Fruit fly (Drosophila melanogaster): ENCODE data around the gene kug.

Gene kug

DNA sequence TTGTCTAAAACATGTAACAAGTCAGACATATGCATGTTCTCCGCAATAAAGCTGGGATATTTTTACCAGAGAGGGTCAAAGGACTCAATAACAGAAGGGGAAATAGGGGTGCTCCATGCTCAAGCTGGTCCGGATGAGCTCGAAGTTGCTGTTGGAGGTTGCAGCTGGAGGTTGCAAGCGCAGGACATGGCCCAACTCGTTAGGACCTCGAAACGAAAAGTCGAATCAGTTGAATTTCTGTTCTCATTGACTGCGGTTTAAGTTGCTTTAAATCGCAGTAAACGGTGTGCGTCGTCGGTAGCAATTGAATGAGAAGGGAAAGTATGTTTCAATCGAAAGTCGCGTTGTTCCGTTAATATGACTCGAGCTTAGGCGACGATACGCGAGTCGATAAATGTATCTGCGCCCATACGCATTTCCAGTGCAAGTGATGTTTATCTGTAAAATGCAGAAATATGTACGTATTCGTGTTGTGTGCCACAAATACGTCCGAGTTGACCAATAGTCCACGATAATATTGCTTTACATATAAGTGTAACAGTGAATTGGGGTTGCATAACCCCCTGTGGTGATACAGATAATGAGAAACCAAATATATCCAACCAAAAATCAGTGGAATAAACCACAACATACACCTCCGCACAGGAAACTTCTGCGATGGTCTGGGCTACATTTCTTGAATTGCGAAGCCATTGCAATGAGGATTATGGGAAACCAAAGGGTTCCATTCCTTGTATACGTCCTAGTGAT is at the start of gene kug:
Gene kug (plus strand): TSS at position 269 of the 750 bp plus-strand sequence.
- no peak for TF ChIP-seq CG17801 (GFP tag; optimal IDR thresholded peaks at IDR 0.05; ENCODE audit: partially characterized antibody)

dm6 chr3L:19955699-19956098 is 49.4 kb upstream of the kug start, which contains the start of gene CG42263:
Gene CG42263 (minus strand): TSS chr3L:19955799.
- TF ChIP-seq CG17801 (GFP tag; optimal IDR thresholded peaks at IDR 0.05; ENCODE audit: partially characterized antibody): no peak

dm6 chr3L:19961805-19962204 is 43.3 kb upstream of the kug start:
- no peak for TF ChIP-seq CG17801 (GFP tag; optimal IDR thresholded peaks at IDR 0.05; ENCODE audit: partially characterized antibody)

dm6 chr3L:19968725-19969598 is 36.1 kb upstream of the kug start:
- no peak for TF ChIP-seq CG17801 (GFP tag; optimal IDR thresholded peaks at IDR 0.05; ENCODE audit: partially characterized antibody)

- TF ChIP-seq CG17801 (GFP tag; optimal IDR thresholded peaks at IDR 0.05; ENCODE audit: partially characterized antibody): no peak
Observed at dm6 chr3L:19978088-19978487, 27.0 kb upstream of the kug start.

DNA sequence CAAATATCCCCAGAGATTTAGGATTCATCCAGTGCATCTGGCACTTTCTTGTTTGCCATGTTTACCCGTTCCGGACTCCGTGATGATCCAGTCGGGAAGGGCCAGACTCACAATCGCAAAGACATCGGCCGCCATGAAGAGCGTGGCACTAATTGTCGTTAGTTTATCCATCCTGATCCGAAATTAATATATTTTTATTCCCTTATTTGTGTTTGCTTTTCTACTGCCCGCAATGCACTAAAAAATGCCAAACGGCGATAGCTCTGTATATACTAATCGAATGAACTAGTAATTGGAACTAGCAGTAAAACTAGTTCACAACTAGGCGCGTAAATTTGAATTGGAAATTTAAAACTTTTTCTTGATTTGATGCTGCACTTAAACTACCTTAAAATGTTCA is 25.5 kb upstream of the kug start, which contains the start of gene CG14182:
Gene CG14182 (minus strand): TSS at position 221 of the 400 bp plus-strand sequence.
- TF ChIP-seq CG17801 (GFP tag; optimal IDR thresholded peaks at IDR 0.05; ENCODE audit: partially characterized antibody): peak; percentile 2

DNA sequence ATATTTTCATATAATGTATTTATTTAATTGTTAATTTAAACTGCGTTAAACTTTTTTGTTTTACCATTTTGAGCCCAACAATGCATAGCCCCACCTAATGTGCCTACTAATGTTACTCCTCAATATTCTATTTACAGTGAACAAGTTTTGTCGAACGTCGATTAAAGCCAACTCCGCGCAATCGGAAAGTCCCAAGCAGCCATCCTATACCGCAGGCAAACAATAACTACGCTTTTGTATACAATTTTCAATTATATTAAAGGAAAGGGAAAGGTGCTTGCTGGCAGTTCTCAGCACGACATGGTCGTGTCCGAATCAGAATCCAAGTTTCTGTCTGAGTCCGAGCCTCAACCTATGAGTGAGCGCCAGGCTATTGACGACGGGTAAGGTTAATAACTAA is 23.7 kb upstream of the kug start, which contains the start of gene CG17732:
Gene CG17732 (plus strand): TSS at position 301 of the 400 bp plus-strand sequence.
- no peak for TF ChIP-seq CG17801 (GFP tag; optimal IDR thresholded peaks at IDR 0.05; ENCODE audit: partially characterized antibody)

- TF ChIP-seq CG17801 (GFP tag; optimal IDR thresholded peaks at IDR 0.05; ENCODE audit: partially characterized antibody): no peak
Observed at dm6 chr3L:19985768-19986167, 19.3 kb upstream of the kug start, which contains the start of the genes hale and schuy. Gene hale (minus strand): TSS chr3L:19985868. Gene schuy (plus strand): TSS chr3L:19986093.

dm6 chr3L:19988891-19989290 is 16.2 kb upstream of the kug start, which contains the start of gene Csas:
Gene Csas (minus strand): TSS chr3L:19988991.
- no peak for TF ChIP-seq CG17801 (GFP tag; optimal IDR thresholded peaks at IDR 0.05; ENCODE audit: partially characterized antibody)

- no peak for TF ChIP-seq CG17801 (GFP tag; optimal IDR thresholded peaks at IDR 0.05; ENCODE audit: partially characterized antibody)
Observed at dm6 chr3L:19991120-19991519, 14.0 kb upstream of the kug start, which contains the start of gene fln. Gene fln (minus strand): TSS chr3L:19991220.

dm6 chr3L:19991714-19992231 is 13.3 kb upstream of the kug start, which contains the start of the genes CG7646 and Nca:
Gene CG7646 (plus strand): TSS chr3L:19991887.
Gene Nca (plus strand): TSS chr3L:19991887.
- no peak for TF ChIP-seq CG17801 (GFP tag; optimal IDR thresholded peaks at IDR 0.05; ENCODE audit: partially characterized antibody)

- TF ChIP-seq CG17801 (GFP tag; optimal IDR thresholded peaks at IDR 0.05; ENCODE audit: partially characterized antibody): no peak
Observed at dm6 chr3L:19994015-19994414, 11.1 kb upstream of the kug start.

dm6 chr3L:20000081-20000736 is 4.9 kb upstream of the kug start, which contains the start of the genes Tom20 and Gabat:
Gene Tom20 (plus strand): TSS chr3L:20000644.
Gene Gabat (minus strand): TSS chr3L:20000686.
- TF ChIP-seq CG17801 (GFP tag; optimal IDR thresholded peaks at IDR 0.05; ENCODE audit: partially characterized antibody): no peak

DNA sequence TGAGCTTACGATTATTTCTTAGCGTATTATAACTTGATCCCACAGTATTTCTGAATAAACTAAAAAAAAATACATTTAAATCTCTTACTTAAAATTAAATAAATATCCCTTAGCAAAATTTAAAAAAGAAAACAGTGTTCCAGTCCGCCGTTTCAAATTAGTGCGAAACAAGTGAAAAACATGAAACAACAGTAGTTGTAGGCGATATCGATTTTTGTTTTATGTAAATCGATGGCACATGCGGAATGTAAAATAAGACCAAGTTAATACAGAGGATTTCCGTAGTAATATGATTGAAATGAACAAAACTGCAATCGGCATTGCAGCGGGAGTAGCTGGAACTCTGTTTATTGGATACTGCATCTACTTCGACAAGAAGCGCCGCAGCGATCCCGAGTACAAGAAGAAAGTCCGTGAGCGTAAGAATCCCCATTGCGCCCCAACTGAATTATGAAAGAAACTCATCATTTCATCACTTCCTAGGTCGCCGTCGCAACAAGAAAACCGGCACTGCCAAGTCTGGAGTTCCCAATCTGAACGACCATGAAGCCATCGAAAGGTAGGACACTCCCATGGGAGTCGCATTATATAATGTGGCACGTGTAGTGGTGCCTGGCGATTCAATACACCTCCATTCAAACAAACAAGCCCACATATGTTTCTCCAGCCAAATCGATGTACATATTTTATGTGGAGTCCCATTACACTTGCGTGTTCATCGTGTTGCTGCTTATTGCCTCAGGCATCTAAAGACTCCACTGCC is 4.0 kb upstream of the kug start:
- TF ChIP-seq CG17801 (GFP tag; optimal IDR thresholded peaks at IDR 0.05; ENCODE audit: partially characterized antibody): no peak

Measured in ovary, adult (tissue).